Fruit fly (Drosophila melanogaster) Kc167 (cell line): ENCODE measurements around the gene neur.

Source experiments
- Myc ChIP-seq: fragments of >200 bp; optimal IDR thresholded peaks from 2 replicates; lab custom pipeline; 2017; ENCODE audit warnings: missing external identifiers
- Sin3A ChIP-seq: fragments of >200 bp; optimal IDR thresholded peaks from 2 replicates; lab custom pipeline; 2018; ENCODE audit warnings: missing external identifiers
- h ChIP-seq: fragments of >200 bp; optimal IDR thresholded peaks from 3 replicates; lab custom pipeline; 2018; ENCODE audit warnings: missing external identifiers
- insv ChIP-seq: fragments of >200 bp; optimal IDR thresholded peaks from 3 replicates; lab custom pipeline; 2018; ENCODE audit warnings: missing external identifiers
- psq ChIP-seq: fragments of >200 bp; optimal IDR thresholded peaks from 2 replicates; lab custom pipeline; 2017; ENCODE audit warnings: missing external identifiers
- ttk ChIP-seq: sonication (Bioruptor generic); optimal IDR thresholded peaks from 2 replicates; lab custom pipeline; 2017; ENCODE audit warnings: missing external identifiers

Gene neur

dm6 chr3R:9047561-9048465 is 8.5 kb upstream of the neur start, which contains the start of gene Rel:
TSS of gene Rel (minus strand) at chr3R:9047977.
- no peak for TF ChIP-seq ttk (lab: Kevin White, UChicago)
- TF ChIP-seq Sin3A (lab: Kevin White, UChicago): no peak
- no peak for TF ChIP-seq h (lab: Kevin White, UChicago)
- TF ChIP-seq Myc (lab: Kevin White, UChicago): no peak
- no peak for TF ChIP-seq insv
- TF ChIP-seq psq: no peak

dm6 chr3R:9046954-9047353 is 7.7 kb upstream of the neur start:
- TF ChIP-seq insv: no peak
- no peak for TF ChIP-seq Myc (lab: Kevin White, UChicago)

- TF ChIP-seq h (lab: Kevin White, UChicago): no peak
- TF ChIP-seq Myc (lab: Kevin White, UChicago): no peak
- no peak for TF ChIP-seq ttk (lab: Kevin White, UChicago)
- no peak for TF ChIP-seq psq
- TF ChIP-seq insv: no peak
- no peak for TF ChIP-seq Sin3A (lab: Kevin White, UChicago)
These were observed 6.5 kb upstream of the neur start for dm6 chr3R:9045733-9046132.

dm6 chr3R:9043610-9044009 is 4.3 kb upstream of the neur start:
- TF ChIP-seq insv: no peak
- no peak for TF ChIP-seq psq
- TF ChIP-seq h (lab: Kevin White, UChicago): no peak
- no peak for TF ChIP-seq Sin3A (lab: Kevin White, UChicago)
- TF ChIP-seq Myc (lab: Kevin White, UChicago): no peak
- TF ChIP-seq ttk (lab: Kevin White, UChicago): no peak

- no peak for TF ChIP-seq insv
- TF ChIP-seq Myc (lab: Kevin White, UChicago): no peak
- no peak for TF ChIP-seq h (lab: Kevin White, UChicago)
- TF ChIP-seq Sin3A (lab: Kevin White, UChicago): no peak
- no peak for TF ChIP-seq ttk (lab: Kevin White, UChicago)
- no peak for TF ChIP-seq psq
These were observed 619 bp downstream of the neur start, which contains the start of gene hyx for dm6 chr3R:9038652-9039051. TSS of gene hyx (plus strand) at chr3R:9038760.

dm6 chr3R:9037946-9038345 is 1.3 kb downstream of the neur start:
- no peak for TF ChIP-seq Sin3A (lab: Kevin White, UChicago)
- no peak for TF ChIP-seq h (lab: Kevin White, UChicago)
- no peak for TF ChIP-seq psq
- TF ChIP-seq Myc (lab: Kevin White, UChicago): no peak
- TF ChIP-seq ttk (lab: Kevin White, UChicago): no peak
- no peak for TF ChIP-seq insv

- no peak for TF ChIP-seq psq
- TF ChIP-seq ttk (lab: Kevin White, UChicago): no peak
These were observed 4.0 kb downstream of the neur start for dm6 chr3R:9035252-9035651.

- no peak for TF ChIP-seq h (lab: Kevin White, UChicago)
- no peak for TF ChIP-seq insv
- no peak for TF ChIP-seq psq
These were observed 5.5 kb downstream of the neur start for dm6 chr3R:9033619-9034401.

- no peak for TF ChIP-seq h (lab: Kevin White, UChicago)
- no peak for TF ChIP-seq psq
- TF ChIP-seq Sin3A (lab: Kevin White, UChicago): no peak
- no peak for TF ChIP-seq insv
- no peak for TF ChIP-seq Myc (lab: Kevin White, UChicago)
- no peak for TF ChIP-seq ttk (lab: Kevin White, UChicago)
These were observed 7.4 kb downstream of the neur start for dm6 chr3R:9031797-9032418.

dm6 chr3R:9030750-9031128 is 8.5 kb downstream of the neur start:
- TF ChIP-seq Myc (lab: Kevin White, UChicago) (no peak), h (lab: Kevin White, UChicago) (no peak), Sin3A (lab: Kevin White, UChicago) (no peak), psq (no peak), ttk (lab: Kevin White, UChicago) (no peak), insv (no peak)

- no peak for TF ChIP-seq Sin3A (lab: Kevin White, UChicago)
- no peak for TF ChIP-seq Myc (lab: Kevin White, UChicago)
- TF ChIP-seq ttk (lab: Kevin White, UChicago): no peak
- TF ChIP-seq psq: no peak
- no peak for TF ChIP-seq h (lab: Kevin White, UChicago)
- TF ChIP-seq insv: no peak
These were observed 9.1 kb downstream of the neur start for dm6 chr3R:9030006-9030749.
